Fruit fly (Drosophila melanogaster) S2 (cell line): ENCODE results near the gene CG7255.

ENCODE experiments used
- CG8478 ChIP-seq: fragments of >200 bp; optimal IDR thresholded peaks from 2 replicates; lab custom pipeline; 2018
- CTCF ChIP-seq, 2 experiments: fragments of >200 bp; optimal IDR thresholded peaks; 2 replicates each; lab custom pipeline; 2018

dm6 chr3L:15264247-15265028, 39.6 kb upstream of the CG7255 start:
- no peak for TF ChIP-seq CG8478 (lab: Kevin White, UChicago)
- TF ChIP-seq CTCF (optimal IDR thresholded peaks at IDR 0.05; lab: Kevin White, UChicago): peak; percentile 19 to 41
